Fruit fly (Drosophila melanogaster) Kc167 (cell line): ENCODE data around the gene CG43098.

Experiments
- Myc ChIP-seq: fragments of >200 bp; optimal IDR thresholded peaks from 2 replicates; lab custom pipeline; 2017; ENCODE audit warnings: missing external identifiers
- h ChIP-seq: fragments of >200 bp; optimal IDR thresholded peaks from 3 replicates; lab custom pipeline; 2018; ENCODE audit warnings: missing external identifiers
- psq ChIP-seq: fragments of >200 bp; optimal IDR thresholded peaks from 2 replicates; lab custom pipeline; 2017; ENCODE audit warnings: missing external identifiers
- ttk ChIP-seq: sonication (Bioruptor generic); optimal IDR thresholded peaks from 2 replicates; lab custom pipeline; 2017; ENCODE audit warnings: missing external identifiers

DNA sequence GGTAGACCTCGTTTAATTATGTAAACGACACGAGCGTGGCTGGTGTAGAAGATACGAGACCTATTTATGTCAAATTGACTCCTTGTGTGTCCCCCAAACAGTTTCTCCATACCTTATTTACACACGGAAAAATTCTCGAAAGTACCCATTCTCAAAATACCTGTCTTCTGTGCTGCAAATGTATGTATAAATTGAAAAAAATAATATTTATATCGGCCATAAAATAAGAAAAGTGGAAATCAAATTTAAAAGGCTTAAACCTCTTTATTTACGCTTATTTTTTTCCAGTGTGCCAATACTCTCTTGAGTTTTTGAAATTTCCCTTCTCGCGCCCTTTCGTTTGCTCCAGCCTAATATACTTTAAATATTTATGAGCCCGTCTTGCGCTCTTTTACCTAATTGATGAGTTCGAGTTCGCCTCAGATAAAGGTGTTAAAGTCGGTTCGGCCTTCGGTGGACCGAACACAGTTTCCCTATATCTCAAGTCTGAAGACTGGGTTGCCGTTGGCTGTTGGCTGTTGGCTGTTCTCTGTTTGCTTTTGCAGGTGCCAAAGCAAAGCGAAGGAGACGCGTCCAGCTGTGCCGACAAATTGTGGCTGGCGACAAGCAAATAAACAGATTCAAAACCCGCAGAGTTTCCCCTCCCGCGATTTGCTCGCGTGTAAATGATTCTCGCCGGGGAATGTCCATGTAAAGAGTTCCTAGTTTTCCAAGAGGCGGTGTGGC, 20.1 kb upstream of the CG43098 start:
- TF ChIP-seq psq (lab: Kevin White, UChicago) (no peak), Myc (lab: Kevin White, UChicago) (no peak), ttk (lab: Kevin White, UChicago) (no peak), h (lab: Kevin White, UChicago) (no peak)
